Worm (Caenorhabditis elegans): Measurements from ENCODE around the gene frm-8.

DNA sequence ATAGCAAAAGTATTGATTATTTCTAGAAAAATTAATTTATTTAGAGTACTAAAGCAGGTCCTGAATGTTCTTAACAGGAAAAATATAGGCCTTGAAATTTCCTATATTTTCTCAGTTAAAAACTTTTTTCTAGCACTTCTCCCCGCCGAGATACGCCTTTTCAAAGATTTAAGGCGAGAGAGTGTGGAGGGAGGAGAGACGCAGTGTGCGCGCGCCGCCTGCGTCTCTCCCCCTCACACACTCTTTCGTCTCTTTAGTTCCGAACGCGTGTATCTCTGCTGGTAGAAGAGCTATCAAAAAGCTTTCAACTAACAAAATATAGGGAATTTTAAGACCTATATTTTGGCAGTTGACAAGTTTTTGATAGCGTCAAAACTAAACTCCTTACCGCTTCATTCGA is 21.0 kb downstream of the frm-8 start:
- no peak for TF ChIP-seq ceh-18 (tag; optimal IDR thresholded peaks at IDR 0.05)
- no peak for TF ChIP-seq T23F11.4 (GFP tag; optimal IDR thresholded peaks at IDR 0.05)
- TF ChIP-seq tbx-2 (tag; optimal IDR thresholded peaks at IDR 0.05) = no peak
- TF ChIP-seq rnt-1 (tag; optimal IDR thresholded peaks at IDR 0.05) = no peak
- no peak for TF ChIP-seq ama-1 (optimal IDR thresholded peaks at IDR 0.05)
- no peak for TF ChIP-seq pqm-1 (tag; optimal IDR thresholded peaks at IDR 0.05)
- TF ChIP-seq dmd-4 (tag; optimal IDR thresholded peaks at IDR 0.05; ENCODE audit: borderline replicate concordance) = no peak

All from whole organism, late embryonic.